Worm (Caenorhabditis elegans) whole organism, L4/young adult: ENCODE results near the gene T12D8.5.

ENCODE experiments used
- W03F9.2 ChIP-seq: fragments of 150-350 bp; optimal IDR thresholded peaks from 2 replicates; lab custom pipeline; 2014; ENCODE audit warnings: missing biosample characterization, missing genetic modification characterization
- dao-5 ChIP-seq: sonication (generic microtip); optimal IDR thresholded peaks from 2 replicates; lab custom pipeline; 2016; ENCODE audit warnings: missing genotype, missing genetic modification characterization, moderate library complexity, missing compliant biosample characterization
- him-1 ChIP-seq: sonication (generic microtip); optimal IDR thresholded peaks from 2 replicates; lab custom pipeline; 2016; ENCODE audit warnings: missing genotype, missing genetic modification reagents, missing genetic modification characterization, missing compliant biosample characterization

The T12D8.5 gene

DNA sequence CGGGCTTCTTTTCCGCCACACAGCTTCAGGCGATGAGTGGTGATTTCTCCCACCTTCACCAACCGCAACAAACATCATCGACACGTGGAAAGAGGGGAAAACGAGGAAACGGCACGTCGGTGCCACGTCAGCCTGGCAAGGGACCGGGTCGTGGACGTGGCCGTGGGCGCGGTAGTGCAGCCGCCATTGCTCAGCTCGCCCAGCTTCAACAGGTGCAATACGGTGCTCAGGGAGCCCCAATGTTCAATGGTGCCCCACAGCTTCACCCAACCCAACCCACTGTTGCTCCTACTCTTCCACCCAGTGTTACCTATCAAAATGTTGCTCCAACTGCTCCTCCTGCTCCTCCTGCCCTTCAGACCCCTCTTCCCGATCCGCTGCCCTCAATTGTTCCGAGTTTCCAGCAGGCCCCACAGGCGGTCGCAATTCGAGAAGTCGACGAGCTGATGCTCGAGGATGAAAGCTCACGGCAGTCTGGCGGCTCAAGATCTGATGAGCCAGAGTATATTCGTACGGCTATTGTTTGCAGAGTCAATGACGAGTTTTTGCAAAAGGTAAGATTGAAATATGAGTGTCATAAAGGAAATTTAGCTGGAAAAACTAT is 19.4 kb upstream of the T12D8.5 start:
- TF ChIP-seq him-1 (no peak), W03F9.2 (tag; lab: Kevin White, UChicago) (no peak), dao-5 (tag; lab: Kevin White, UChicago) (no peak)

ce11 chrIII:13644279-13644678 is 17.7 kb upstream of the T12D8.5 start:
- TF ChIP-seq him-1: no peak

DNA sequence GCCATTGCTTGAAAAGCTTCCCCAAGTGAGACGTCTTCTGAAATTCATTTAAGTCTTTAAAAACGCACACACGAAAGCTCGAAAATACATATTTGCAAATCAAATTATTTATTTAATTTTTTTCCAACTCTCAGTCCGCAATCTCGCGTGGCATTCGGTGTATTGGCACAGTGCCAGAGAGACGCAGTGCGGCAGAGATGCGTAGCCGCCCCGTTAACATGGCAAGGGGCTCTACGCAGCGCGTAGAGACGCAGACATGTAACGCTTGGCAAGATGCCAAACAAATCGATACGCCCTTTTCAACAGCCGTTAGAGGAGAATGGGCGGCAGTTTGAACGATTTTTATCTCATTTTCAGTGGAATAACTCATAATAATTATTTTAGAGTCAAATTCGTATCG is 16.9 kb upstream of the T12D8.5 start, which contains the start of the genes drr-2 and set-16:
Gene drr-2, minus strand, starts transcription at position 37 of the 400 bp plus-strand sequence.
Gene set-16, plus strand, starts transcription at position 383 of the 400 bp plus-strand sequence.
- TF ChIP-seq W03F9.2 (tag; lab: Kevin White, UChicago) (peak; percentile 98), dao-5 (tag; lab: Kevin White, UChicago) (peak; percentile 68), him-1 (peak; percentile 96)

DNA sequence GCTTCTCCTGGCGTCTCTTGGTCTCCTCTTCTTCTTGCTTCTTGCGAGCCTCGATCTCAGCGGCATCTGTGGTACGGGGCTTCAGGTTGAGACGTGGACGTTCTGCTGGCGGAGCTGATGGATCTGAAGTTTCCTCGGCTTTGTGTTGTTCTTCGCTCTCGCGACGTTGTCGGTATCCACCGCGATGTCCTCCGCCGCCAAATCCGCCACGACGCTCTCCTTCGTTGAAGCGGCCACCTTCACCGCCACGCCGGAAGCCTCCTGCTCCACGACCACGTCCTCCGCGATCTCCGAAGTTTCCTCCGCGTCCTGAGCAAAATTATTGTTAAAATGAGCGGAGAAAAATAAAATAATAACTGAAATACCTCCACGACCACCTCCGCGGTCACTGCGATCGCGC is 16.2 kb upstream of the T12D8.5 start:
- TF ChIP-seq W03F9.2 (tag; lab: Kevin White, UChicago) (no peak), him-1 (no peak), dao-5 (tag; lab: Kevin White, UChicago) (no peak)

DNA sequence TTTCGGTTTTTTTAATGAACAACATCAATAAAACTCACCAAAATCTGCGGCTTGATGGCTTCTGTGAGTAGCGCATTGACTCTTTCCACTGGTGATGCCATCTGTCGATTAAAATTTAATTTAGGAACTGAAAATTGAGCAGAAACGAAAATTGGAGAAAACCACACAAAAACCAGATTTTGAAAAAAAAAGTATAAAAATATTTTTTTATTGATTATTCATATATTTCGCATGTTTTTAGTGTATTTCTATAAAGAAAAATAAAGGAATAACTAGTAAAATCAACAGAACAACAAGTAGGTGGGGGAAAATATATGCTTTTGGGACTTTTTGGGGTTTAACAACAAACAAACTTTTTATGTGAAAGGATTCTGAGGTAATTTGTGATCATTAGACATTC is 15.6 kb upstream of the T12D8.5 start, which contains the start of gene T12D8.10:
Gene T12D8.10, minus strand, starts transcription at position 101 of the 400 bp plus-strand sequence.
- TF ChIP-seq him-1: no peak
- TF ChIP-seq dao-5 (tag; lab: Kevin White, UChicago): no peak
- no peak for TF ChIP-seq W03F9.2 (tag; lab: Kevin White, UChicago)

ce11 chrIII:13641588-13641987 is 15.0 kb upstream of the T12D8.5 start, which contains the start of gene acbp-5:
Gene acbp-5 (minus strand): TSS chrIII:13641688.
- no peak for TF ChIP-seq dao-5 (tag; lab: Kevin White, UChicago)
- no peak for TF ChIP-seq him-1
- TF ChIP-seq W03F9.2 (tag; lab: Kevin White, UChicago): no peak

DNA sequence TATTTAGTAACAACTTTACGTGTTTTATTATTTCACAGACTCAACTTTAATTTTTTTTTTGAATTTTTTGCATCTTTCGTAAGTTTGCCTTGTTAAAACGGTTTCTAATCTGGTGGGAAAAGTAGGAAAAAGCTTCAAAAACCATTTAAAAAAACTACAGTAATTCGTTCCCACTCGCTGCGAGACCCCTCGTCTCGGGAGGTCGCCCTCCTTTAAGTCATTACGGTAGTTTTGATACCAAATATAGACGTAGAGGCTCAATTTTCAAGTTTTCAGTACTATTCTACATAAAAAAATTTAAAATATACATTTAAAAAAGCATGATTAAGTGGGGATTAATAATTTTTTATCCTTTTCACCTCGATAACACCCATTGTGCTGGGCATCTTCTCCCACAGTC is 14.3 kb upstream of the T12D8.5 start:
- TF ChIP-seq him-1 (no peak), dao-5 (tag; lab: Kevin White, UChicago) (no peak), W03F9.2 (tag; lab: Kevin White, UChicago) (no peak)

ce11 chrIII:13640003-13640499 is 13.5 kb upstream of the T12D8.5 start:
- no peak for TF ChIP-seq dao-5 (tag; lab: Kevin White, UChicago)
- TF ChIP-seq W03F9.2 (tag; lab: Kevin White, UChicago): no peak
- TF ChIP-seq him-1: no peak

DNA sequence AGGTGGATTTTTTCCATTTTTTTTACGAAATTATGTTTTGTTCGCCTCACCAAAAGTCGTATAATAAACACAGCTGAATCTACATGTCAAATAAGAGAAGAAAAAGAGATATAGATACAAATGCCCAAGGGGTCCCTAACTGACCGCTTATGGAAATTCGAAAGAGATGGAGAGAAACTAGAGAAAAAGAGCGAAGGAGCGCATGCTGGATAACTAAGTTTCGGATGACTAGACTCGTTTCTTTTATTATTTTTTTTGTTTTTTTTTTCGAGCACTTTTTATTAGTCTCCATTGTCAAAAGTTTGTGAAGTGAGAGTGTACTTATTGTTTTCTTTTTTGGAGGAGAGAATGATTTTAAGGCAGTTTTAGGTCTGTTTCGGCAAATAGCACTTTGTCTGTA is 11.1 kb upstream of the T12D8.5 start:
- no peak for TF ChIP-seq dao-5 (tag; lab: Kevin White, UChicago)
- no peak for TF ChIP-seq him-1
- TF ChIP-seq W03F9.2 (tag; lab: Kevin White, UChicago): no peak

ce11 chrIII:13635730-13636360 is 9.3 kb upstream of the T12D8.5 start:
- TF ChIP-seq him-1: no peak
- no peak for TF ChIP-seq dao-5 (tag; lab: Kevin White, UChicago)
- TF ChIP-seq W03F9.2 (tag; lab: Kevin White, UChicago): no peak

DNA sequence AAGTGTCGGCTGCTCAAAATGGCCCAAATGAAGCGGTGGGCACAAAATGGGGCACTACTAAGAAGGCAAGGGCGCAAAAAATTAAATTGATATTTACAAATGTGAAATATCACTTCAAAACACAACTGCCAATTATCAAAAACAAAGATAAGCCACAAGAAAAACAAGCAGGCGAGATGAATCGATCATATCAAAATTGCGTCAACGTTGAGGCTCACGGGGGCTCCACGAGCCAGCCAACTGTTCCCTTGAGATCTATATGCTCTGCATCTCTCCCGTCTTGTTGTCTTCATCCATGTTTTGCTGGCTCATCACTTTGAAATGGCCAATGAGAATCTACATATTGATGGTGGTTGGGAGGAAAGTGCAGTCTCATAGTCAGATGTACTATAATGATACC is 8.6 kb upstream of the T12D8.5 start:
- TF ChIP-seq him-1 (no peak), dao-5 (tag; lab: Kevin White, UChicago) (no peak), W03F9.2 (tag; lab: Kevin White, UChicago) (no peak)

- TF ChIP-seq W03F9.2 (tag; lab: Kevin White, UChicago) (no peak), dao-5 (tag; lab: Kevin White, UChicago) (no peak), him-1 (no peak)
Observed at ce11 chrIII:13633826-13634225, 7.2 kb upstream of the T12D8.5 start.

DNA sequence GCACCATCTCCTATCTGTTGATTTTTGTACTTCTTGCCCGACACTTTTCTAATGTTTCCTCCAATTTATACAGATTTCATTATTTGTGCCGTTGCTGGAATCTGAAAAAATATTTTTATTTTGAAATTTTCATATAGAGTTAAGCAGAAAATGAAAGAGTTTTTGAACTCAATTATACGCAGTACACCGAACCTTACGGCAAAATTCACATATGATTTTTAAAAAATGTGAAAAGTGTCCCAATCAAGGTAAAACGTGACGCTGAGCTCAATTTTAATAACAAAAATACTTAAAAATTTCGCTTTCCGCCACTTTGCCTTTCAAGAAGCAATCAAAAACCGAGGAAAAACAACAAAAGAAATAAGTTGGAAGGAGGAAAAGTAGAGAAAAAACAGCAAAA is 4.1 kb upstream of the T12D8.5 start, which contains the start of gene arrd-17:
Gene arrd-17, minus strand, starts transcription at position 101 of the 400 bp plus-strand sequence.
- TF ChIP-seq W03F9.2 (tag; lab: Kevin White, UChicago) (no peak), dao-5 (tag; lab: Kevin White, UChicago) (no peak), him-1 (no peak)

ce11 chrIII:13625650-13626430 is 746 bp downstream of the T12D8.5 start:
- peak; percentile 0 for TF ChIP-seq dao-5 (tag; lab: Kevin White, UChicago)
- TF ChIP-seq W03F9.2 (tag; lab: Kevin White, UChicago): no peak
- TF ChIP-seq him-1: no peak
